Worm (Caenorhabditis elegans): ENCODE measurements around the gene W03C9.8.

Gene W03C9.8

DNA sequence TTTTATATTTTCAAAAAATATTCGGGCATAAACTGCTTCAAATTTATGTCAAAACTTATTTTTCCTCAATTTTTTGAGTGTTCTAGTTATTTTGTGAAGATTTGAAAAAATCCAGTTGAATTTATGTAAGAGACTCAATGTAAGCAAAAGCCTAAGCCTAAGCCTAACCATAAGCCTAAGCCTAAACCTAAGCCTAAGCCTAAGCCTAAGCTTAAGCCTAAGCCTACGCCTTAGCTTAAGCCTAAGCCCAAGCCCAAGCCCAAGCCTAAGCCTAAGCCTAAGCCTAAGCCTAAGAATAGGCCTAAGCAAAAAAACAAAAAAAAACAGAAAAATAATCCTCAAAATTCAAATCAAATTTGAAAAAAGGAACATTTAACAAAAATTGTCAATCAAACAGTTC, 18.4 kb upstream of the W03C9.8 start:
- no peak for TF ChIP-seq ceh-88 (GFP tag; IDR thresholded peaks at IDR 0.05)
- TF ChIP-seq nhr-237 (tag; optimal IDR thresholded peaks at IDR 0.05) = no peak
- TF ChIP-seq unc-62 (GFP tag; optimal IDR thresholded peaks at IDR 0.05) = no peak
- TF ChIP-seq C34B4.2 (tag; optimal IDR thresholded peaks at IDR 0.05) = no peak
- TF ChIP-seq lin-15B (tag; optimal IDR thresholded peaks at IDR 0.05) = no peak
- no peak for TF ChIP-seq C04F5.9 (tag; optimal IDR thresholded peaks at IDR 0.05)
- no peak for TF ChIP-seq tbx-2 (tag; optimal IDR thresholded peaks at IDR 0.05)
- TF ChIP-seq isw-1 (GFP tag; IDR thresholded peaks at IDR 0.05) = no peak
- no peak for TF ChIP-seq lin-13 (GFP tag; optimal IDR thresholded peaks at IDR 0.05)
- TF ChIP-seq aha-1 (tag; optimal IDR thresholded peaks at IDR 0.05) = no peak
- TF ChIP-seq ztf-4 (tag; optimal IDR thresholded peaks at IDR 0.05) = no peak
- no peak for TF ChIP-seq lin-14 (GFP tag; optimal IDR thresholded peaks at IDR 0.05)
- TF ChIP-seq nhr-47 (tag; optimal IDR thresholded peaks at IDR 0.05) = no peak

DNA sequence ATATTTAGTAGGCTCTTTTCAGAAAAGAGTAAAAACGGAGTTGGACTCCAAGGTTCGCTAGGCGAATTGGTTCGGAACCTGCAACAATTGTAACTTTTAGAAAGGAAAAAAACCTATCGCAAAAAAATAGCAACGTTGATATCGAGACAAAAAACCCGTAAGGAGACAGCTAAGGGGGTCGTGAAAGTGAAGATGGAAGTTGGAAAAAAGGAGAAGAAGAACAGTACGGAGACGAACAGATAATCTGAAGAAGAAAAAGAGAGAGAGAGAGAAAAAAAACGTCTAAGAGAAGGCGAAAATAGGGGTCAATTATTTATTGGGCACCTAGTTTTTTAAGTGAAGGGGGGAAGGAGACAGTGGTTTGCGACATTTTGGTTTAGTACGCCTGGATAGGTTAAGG, 13.3 kb upstream of the W03C9.8 start, which contains the start of gene lin-29:
TSS of gene lin-29 (minus strand) at position 78 of the 400 bp plus-strand sequence.
- peak; percentile 73 for TF ChIP-seq blmp-1 (tag; optimal IDR thresholded peaks at IDR 0.05)
- TF ChIP-seq hpl-2 (GFP tag; optimal IDR thresholded peaks at IDR 0.05) = no peak

DNA sequence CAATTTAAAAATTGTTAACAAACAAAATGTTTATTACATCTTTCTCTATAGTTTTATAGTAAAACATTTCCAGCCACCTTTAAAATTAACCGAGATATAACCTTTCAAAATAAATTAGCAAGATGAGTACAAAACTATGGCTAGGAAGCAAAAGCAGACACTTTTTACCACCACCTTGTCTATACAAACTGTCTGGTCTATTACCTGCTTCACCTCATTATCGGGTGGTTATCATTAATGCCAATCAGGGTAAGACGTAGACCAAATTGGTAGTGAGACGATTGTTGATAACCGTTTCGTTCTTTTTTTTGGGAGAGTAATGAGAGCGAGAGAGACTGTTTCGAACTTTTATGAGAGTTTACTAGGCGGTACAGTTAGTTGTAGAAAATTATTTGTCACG, 12.2 kb upstream of the W03C9.8 start:
- TF ChIP-seq elt-3 (tag; optimal IDR thresholded peaks at IDR 0.05) (no peak), efl-1 (optimal IDR thresholded peaks at IDR 0.05) (no peak), efl-1 (GFP tag; optimal IDR thresholded peaks at IDR 0.05 in 1 of 2) (peak in 1 of 2 experiments; percentile 66), nhr-71 (tag; optimal IDR thresholded peaks at IDR 0.05) (no peak), C16A3.4 (tag; optimal IDR thresholded peaks at IDR 0.05) (no peak), aha-1 (tag; optimal IDR thresholded peaks at IDR 0.05) (no peak)

DNA sequence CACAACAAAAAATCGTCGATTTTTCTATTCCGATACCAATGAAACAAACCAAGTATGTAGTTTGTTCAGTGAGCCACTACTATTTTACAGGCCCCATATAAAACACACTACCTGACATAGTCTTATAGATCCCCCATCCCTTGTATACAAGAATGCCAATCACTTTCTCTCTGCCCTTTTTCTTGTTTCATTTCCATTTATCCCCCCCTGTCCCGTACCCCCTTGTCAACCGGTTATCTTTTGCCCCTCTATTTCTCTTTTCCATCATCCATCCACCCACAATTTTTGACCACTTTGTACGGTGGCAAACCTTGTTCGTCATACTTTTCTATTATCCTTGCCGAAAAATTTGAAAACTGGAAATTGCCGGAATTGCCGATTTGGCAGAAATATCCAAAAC, 4.4 kb downstream of the W03C9.8 start:
- TF ChIP-seq lin-39 (tag; optimal IDR thresholded peaks at IDR 0.05) (no peak), elt-3 (tag; optimal IDR thresholded peaks at IDR 0.05) (peak in 1 of 6 experiments; percentile 6), ama-1 (optimal IDR thresholded peaks at IDR 0.05) (no peak), zag-1 (tag; optimal IDR thresholded peaks at IDR 0.05) (no peak), efl-1 (optimal IDR thresholded peaks at IDR 0.05) (no peak), efl-1 (GFP tag; optimal IDR thresholded peaks at IDR 0.05 in 1 of 2) (peak in 1 of 2 experiments; percentile 78), blmp-1 (tag; optimal IDR thresholded peaks at IDR 0.05) (peak; percentile 90), hlh-4 (tag; optimal IDR thresholded peaks at IDR 0.05) (no peak), pag-3 (tag; optimal IDR thresholded peaks at IDR 0.05; ENCODE audit: borderline replicate concordance, insufficient read depth) (peak; percentile 5)

DNA sequence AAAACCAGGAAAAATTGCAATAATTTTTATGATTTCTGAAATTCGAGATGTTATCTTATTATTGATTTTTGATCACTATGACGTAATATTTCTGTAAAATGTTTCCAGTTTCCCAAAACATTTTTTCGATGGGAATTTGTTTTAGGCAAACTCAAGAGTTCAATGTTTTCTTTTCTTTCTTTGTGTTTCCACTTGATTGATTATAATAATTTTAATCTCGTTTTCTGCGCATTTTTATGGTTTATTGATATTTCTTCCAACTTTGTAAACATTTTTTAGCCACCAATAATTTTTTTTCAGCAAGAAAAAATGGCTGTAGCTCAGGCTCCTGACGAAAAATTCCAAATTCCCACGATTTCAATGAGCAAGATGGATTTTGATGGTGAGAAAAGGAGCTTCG, 5.6 kb downstream of the W03C9.8 start, which contains the start of gene W03C9.6:
TSS of gene W03C9.6 (plus strand) at position 301 of the 400 bp plus-strand sequence.
- no peak for TF ChIP-seq nhr-12 (tag; optimal IDR thresholded peaks at IDR 0.05)
- TF ChIP-seq C34B4.2 (tag; optimal IDR thresholded peaks at IDR 0.05) = no peak
- no peak for TF ChIP-seq hpl-2 (GFP tag; optimal IDR thresholded peaks at IDR 0.05)
- no peak for TF ChIP-seq ceh-82 (tag; optimal IDR thresholded peaks at IDR 0.05)
- no peak for TF ChIP-seq unc-130 (tag; optimal IDR thresholded peaks at IDR 0.05)
- no peak for TF ChIP-seq jun-1 (tag; optimal IDR thresholded peaks at IDR 0.05)
- no peak for TF ChIP-seq nhr-28 (tag; optimal IDR thresholded peaks at IDR 0.05)
- TF ChIP-seq lsy-2 (tag; optimal IDR thresholded peaks at IDR 0.05) = no peak
- no peak for TF ChIP-seq rnt-1 (tag; optimal IDR thresholded peaks at IDR 0.05)
- TF ChIP-seq elt-3 (tag; optimal IDR thresholded peaks at IDR 0.05) = no peak

DNA sequence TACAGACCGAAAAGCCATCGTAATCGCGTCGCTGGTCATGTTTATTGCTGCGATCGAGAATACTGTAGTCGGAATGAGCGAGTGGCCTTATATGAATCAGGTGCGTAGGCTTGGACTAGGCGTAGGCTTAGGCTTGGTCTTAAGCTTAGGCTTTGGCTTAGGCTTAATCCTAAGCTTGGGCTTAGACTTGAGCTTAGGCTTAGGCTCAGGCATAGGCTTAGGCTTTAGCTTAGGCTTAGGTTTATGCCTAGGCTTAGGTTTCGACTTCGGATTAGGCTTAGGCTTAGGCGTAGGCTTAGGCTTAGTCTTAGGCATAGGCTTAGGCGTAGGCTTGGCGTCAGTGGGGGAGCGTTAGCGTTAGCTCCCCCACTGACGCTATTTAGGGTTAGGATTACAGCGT, 6.3 kb downstream of the W03C9.8 start:
- TF ChIP-seq rnt-1 (tag; optimal IDR thresholded peaks at IDR 0.05) (no peak), sox-4 (tag; optimal IDR thresholded peaks at IDR 0.05) (no peak), nhr-77 (tag; optimal IDR thresholded peaks at IDR 0.05) (no peak), lin-14 (GFP tag; optimal IDR thresholded peaks at IDR 0.05) (no peak), zag-1 (tag; optimal IDR thresholded peaks at IDR 0.05) (no peak), hlh-17 (GFP tag; optimal IDR thresholded peaks at IDR 0.05; ENCODE audit: borderline replicate concordance) (no peak), aly-2 (tag; optimal IDR thresholded peaks at IDR 0.05) (no peak), swsn-7 (tag; optimal IDR thresholded peaks at IDR 0.05) (no peak), alr-1 (tag; optimal IDR thresholded peaks at IDR 0.05; ENCODE audit: borderline replicate concordance) (no peak), ceh-90 (tag; optimal IDR thresholded peaks at IDR 0.05) (no peak), nhr-90 (tag; optimal IDR thresholded peaks at IDR 0.05; ENCODE audit: poor library complexity) (no peak), unc-62 (GFP tag; optimal IDR thresholded peaks at IDR 0.05) (no peak), lsy-2 (tag; optimal IDR thresholded peaks at IDR 0.05) (no peak), nhr-19 (GFP tag; conservative IDR thresholded peaks at IDR 0.05) (no peak), fkh-8 (tag; optimal IDR thresholded peaks at IDR 0.05) (no peak), jun-1 (tag; optimal IDR thresholded peaks at IDR 0.05) (no peak), ceh-63 (GFP tag; optimal IDR thresholded peaks at IDR 0.05) (no peak), lin-39 (tag; optimal IDR thresholded peaks at IDR 0.05) (no peak), isw-1 (GFP tag; IDR thresholded peaks at IDR 0.05) (no peak), mdl-1 (tag; optimal IDR thresholded peaks at IDR 0.05) (no peak)

Data from whole organism, L1 larva.